Fruit fly (Drosophila melanogaster) whole organism, prepupa: ENCODE data around the gene mRpS2.
A peak's percentile ranks its signal among the peaks of the same experiment; 100 is the strongest.

Experiments used
- Blimp-1 ChIP-seq: fragments of 200-800 bp; sonication (Bioruptor generic); optimal IDR thresholded peaks from 3 replicates; lab custom pipeline; 2017; ENCODE audit warnings: missing biosample characterization, missing genetic modification characterization, mild to moderate bottlenecking, moderate library complexity, missing genetic modification reagents
- CG10631 ChIP-seq: fragments of 200-800 bp; sonication (Bioruptor generic); optimal IDR thresholded peaks from 2 replicates; lab custom pipeline; 2016; ENCODE audit warnings: missing biosample characterization, missing genetic modification characterization
- CG10669 ChIP-seq: fragments of 200-800 bp; sonication (Bioruptor generic); optimal IDR thresholded peaks from 3 replicates; lab custom pipeline; 2018; ENCODE audit warnings: missing biosample characterization, mild to moderate bottlenecking, missing genetic modification characterization, moderate library complexity
- CG11294 ChIP-seq: fragments of 200-800 bp; sonication (Bioruptor generic); IDR thresholded peaks from 2 replicates; pipeline ENCODE4 v1.3.6; 2022; ENCODE audit warnings: missing biosample characterization, missing genetic modification characterization
- CG11762 ChIP-seq: fragments of 200-800 bp; sonication (Bioruptor generic); optimal IDR thresholded peaks from 3 replicates; lab custom pipeline; 2016; ENCODE audit warnings: missing biosample characterization, missing genetic modification characterization; ENCODE audit not compliant: insufficient read depth
- CG15336 ChIP-seq: fragments of 200-800 bp; sonication (Bioruptor generic); IDR thresholded peaks from 2 replicates; pipeline ENCODE4 v1.3.6; 2022; ENCODE audit warnings: missing biosample characterization, missing genetic modification characterization
- CG1621 ChIP-seq: fragments of 200-800 bp; sonication (Bioruptor generic); optimal IDR thresholded peaks from 3 replicates; lab custom pipeline; 2018; ENCODE audit warnings: missing biosample characterization, mild to moderate bottlenecking, missing genetic modification characterization
- CG3032 ChIP-seq: fragments of 200-800 bp; optimal IDR thresholded peaks from 2 replicates; lab custom pipeline; 2019; ENCODE audit warnings: missing biosample characterization, mild to moderate bottlenecking, missing genetic modification characterization, moderate library complexity
- CG31627 ChIP-seq: fragments of 200-800 bp; sonication (Bioruptor generic); optimal IDR thresholded peaks from 3 replicates; lab custom pipeline; 2016; ENCODE audit warnings: missing biosample characterization, missing genetic modification characterization
- CG32006 ChIP-seq: fragments of 200-800 bp; sonication (Bioruptor generic); optimal IDR thresholded peaks from 3 replicates; lab custom pipeline; 2017; ENCODE audit warnings: missing biosample characterization, mild to moderate bottlenecking, missing genetic modification characterization
- CG3919 ChIP-seq: fragments of 200-800 bp; sonication (Bioruptor generic); optimal IDR thresholded peaks from 3 replicates; lab custom pipeline; 2016; ENCODE audit warnings: missing biosample characterization, missing genetic modification characterization
- CG4318 ChIP-seq: fragments of 200-800 bp; sonication (Bioruptor generic); optimal IDR thresholded peaks from 3 replicates; lab custom pipeline; 2017; ENCODE audit warnings: missing biosample characterization, mild to moderate bottlenecking, missing genetic modification characterization
- CG6163 ChIP-seq: fragments of 200-800 bp; sonication (Bioruptor generic); IDR thresholded peaks from 3 replicates; pipeline ENCODE4 v1.3.6; 2022; ENCODE audit warnings: missing biosample characterization, missing genetic modification characterization
- CG6276 ChIP-seq: fragments of 200-800 bp; sonication (Bioruptor generic); optimal IDR thresholded peaks from 2 replicates; lab custom pipeline; 2017; ENCODE audit warnings: missing biosample characterization, mild to moderate bottlenecking, missing genetic modification characterization
- CG6808 ChIP-seq: fragments of 200-800 bp; sonication (Bioruptor generic); optimal IDR thresholded peaks from 3 replicates; lab custom pipeline; 2017; ENCODE audit warnings: missing biosample characterization, missing genetic modification characterization, mild to moderate bottlenecking, moderate library complexity, missing genetic modification reagents
- CG6854 ChIP-seq: fragments of 200-800 bp; sonication (Bioruptor generic); optimal IDR thresholded peaks from 2 replicates; lab custom pipeline; 2017; ENCODE audit warnings: missing biosample characterization, mild to moderate bottlenecking, missing genetic modification characterization
- CG7368 ChIP-seq: fragments of 200-800 bp; sonication (Bioruptor generic); optimal IDR thresholded peaks from 3 replicates; lab custom pipeline; 2016; ENCODE audit warnings: missing biosample characterization, missing genetic modification characterization
- CG8119 ChIP-seq: fragments of 200-800 bp; sonication (Bioruptor generic); IDR thresholded peaks from 3 replicates; pipeline ENCODE4 v1.3.6; 2022; ENCODE audit warnings: missing biosample characterization, missing genetic modification characterization
- CG8632 ChIP-seq: fragments of 200-800 bp; sonication (Bioruptor generic); optimal IDR thresholded peaks from 3 replicates; lab custom pipeline; 2016; ENCODE audit warnings: missing biosample characterization, missing genetic modification characterization
- CG9139 ChIP-seq: fragments of 200-800 bp; sonication (Bioruptor generic); optimal IDR thresholded peaks from 3 replicates; lab custom pipeline; 2017; ENCODE audit warnings: missing biosample characterization, mild to moderate bottlenecking, missing genetic modification characterization
- Eip75B ChIP-seq: fragments of 200-800 bp; sonication (Bioruptor generic); optimal IDR thresholded peaks from 3 replicates; lab custom pipeline; 2016; ENCODE audit warnings: missing biosample characterization, missing genetic modification characterization
- Eip93F ChIP-seq: fragments of 200-800 bp; sonication (Bioruptor generic); optimal IDR thresholded peaks from 2 replicates; lab custom pipeline; 2016; ENCODE audit warnings: missing biosample characterization, mild to moderate bottlenecking, missing genetic modification characterization
- Gug ChIP-seq: fragments of 200-800 bp; sonication (Bioruptor generic); IDR thresholded peaks from 2 replicates; pipeline ENCODE4 v1.3.6; 2022; ENCODE audit warnings: missing biosample characterization, missing genetic modification characterization
- Hr39 ChIP-seq: fragments of 200-800 bp; sonication (Bioruptor generic); optimal IDR thresholded peaks from 2 replicates; lab custom pipeline; 2016; ENCODE audit warnings: missing biosample characterization, missing genetic modification characterization
- Hr4 ChIP-seq: fragments of 200-800 bp; sonication (Bioruptor generic); optimal IDR thresholded peaks from 3 replicates; lab custom pipeline; 2016; ENCODE audit warnings: missing biosample characterization, missing genetic modification characterization
- Lpt ChIP-seq: fragments of 200-800 bp; sonication (Bioruptor generic); optimal IDR thresholded peaks from 3 replicates; lab custom pipeline; 2016; ENCODE audit warnings: missing biosample characterization, missing genetic modification characterization
- OdsH ChIP-seq: fragments of 200-800 bp; sonication (Bioruptor generic); optimal IDR thresholded peaks from 3 replicates; lab custom pipeline; 2016; ENCODE audit warnings: missing biosample characterization, missing genetic modification characterization
- Smox ChIP-seq: fragments of 200-800 bp; sonication (Bioruptor generic); optimal IDR thresholded peaks from 3 replicates; lab custom pipeline; 2016; ENCODE audit warnings: missing biosample characterization, missing genetic modification characterization
- Sox102F ChIP-seq: fragments of 200-800 bp; sonication (Bioruptor generic); optimal IDR thresholded peaks from 2 replicates; lab custom pipeline; 2016; ENCODE audit warnings: missing biosample characterization, mild to moderate bottlenecking, missing genetic modification characterization
- Sox14 ChIP-seq: fragments of 200-800 bp; sonication (Bioruptor generic); optimal IDR thresholded peaks from 3 replicates; lab custom pipeline; 2016; ENCODE audit warnings: missing biosample characterization, missing genetic modification characterization
- acj6 ChIP-seq: fragments of 200-800 bp; sonication (Bioruptor generic); optimal IDR thresholded peaks from 3 replicates; lab custom pipeline; 2016; ENCODE audit warnings: missing biosample characterization, missing genetic modification characterization
- dac ChIP-seq: fragments of 200-800 bp; sonication (Bioruptor generic); optimal IDR thresholded peaks from 2 replicates; lab custom pipeline; 2017; ENCODE audit warnings: missing biosample characterization, mild to moderate bottlenecking, missing genetic modification characterization
- eg ChIP-seq: fragments of 200-800 bp; sonication (Bioruptor generic); IDR thresholded peaks from 3 replicates; pipeline ENCODE4 v1.3.6; 2022; ENCODE audit warnings: missing biosample characterization, missing genetic modification characterization
- esn ChIP-seq: fragments of 200-800 bp; sonication (Bioruptor generic); optimal IDR thresholded peaks from 2 replicates; lab custom pipeline; 2016; ENCODE audit warnings: missing biosample characterization, mild to moderate bottlenecking, missing genetic modification characterization, moderate library complexity
- fd85E ChIP-seq: fragments of 200-800 bp; sonication (Bioruptor generic); optimal IDR thresholded peaks from 3 replicates; lab custom pipeline; 2016; ENCODE audit warnings: missing biosample characterization, missing genetic modification characterization
- fkh ChIP-seq: fragments of 200-800 bp; sonication (Bioruptor generic); optimal IDR thresholded peaks from 3 replicates; lab custom pipeline; 2017; ENCODE audit warnings: missing biosample characterization, mild to moderate bottlenecking, missing genetic modification characterization, moderate library complexity
- lz ChIP-seq: fragments of 200-800 bp; sonication (Bioruptor generic); optimal IDR thresholded peaks from 3 replicates; lab custom pipeline; 2016; ENCODE audit warnings: missing biosample characterization, missing genetic modification characterization
- net ChIP-seq: fragments of 200-800 bp; sonication (Bioruptor generic); optimal IDR thresholded peaks from 3 replicates; lab custom pipeline; 2016; ENCODE audit warnings: missing biosample characterization, missing genetic modification characterization
- pdm3 ChIP-seq: fragments of 200-800 bp; sonication (Bioruptor generic); optimal IDR thresholded peaks from 3 replicates; lab custom pipeline; 2016; ENCODE audit warnings: missing biosample characterization, missing genetic modification characterization
- salr ChIP-seq, 2 experiments: fragments of 200-800 bp; sonication (Bioruptor generic); optimal IDR thresholded peaks; 3 replicates each; lab custom pipeline; 2016 to 2018; ENCODE audit warnings: missing biosample characterization in 2 of 2, missing genetic modification characterization in 2 of 2, mild to moderate bottlenecking in 1 of 2
- spab ChIP-seq: fragments of 200-800 bp; sonication (Bioruptor generic); optimal IDR thresholded peaks from 2 replicates; lab custom pipeline; 2017; ENCODE audit warnings: missing biosample characterization, mild to moderate bottlenecking, missing genetic modification characterization, missing genetic modification reagents
- ss ChIP-seq, 2 experiments: fragments of 200-800 bp; sonication (Bioruptor generic); optimal IDR thresholded peaks; 2 replicates in 1 of 2; 3 replicates in 1 of 2; lab custom pipeline; 2017 to 2018; ENCODE audit warnings: mild to moderate bottlenecking in 2 of 2, missing biosample characterization in 2 of 2, missing genetic modification characterization in 2 of 2, moderate library complexity in 1 of 2
- svp ChIP-seq: fragments of 200-800 bp; sonication (Bioruptor generic); peaks from one replicate; lab custom pipeline; 2016; ENCODE audit warnings: missing biosample characterization, missing genetic modification characterization
- topi ChIP-seq: fragments of 200-800 bp; sonication (Bioruptor generic); optimal IDR thresholded peaks from 3 replicates; lab custom pipeline; 2016; ENCODE audit warnings: missing biosample characterization, missing genetic modification characterization
- vri ChIP-seq: fragments of 200-800 bp; sonication (Bioruptor generic); optimal IDR thresholded peaks from 3 replicates; lab custom pipeline; 2016; ENCODE audit warnings: missing biosample characterization, mild to moderate bottlenecking, missing genetic modification characterization

mRpS2 gene

dm6 chr2L:4811491-4812058 is 38.6 kb downstream of the mRpS2 start:
- TF ChIP-seq Hr39, result no peak
- no peak for TF ChIP-seq net (GFP tag; lab: Kevin White, UChicago)
- no peak for TF ChIP-seq acj6
- TF ChIP-seq salr (GFP tag; optimal IDR thresholded peaks at IDR 0.05; lab: Kevin White, UChicago), result no peak
- peak; percentile 38 for TF ChIP-seq CG6854
- no peak for TF ChIP-seq CG3919
- no peak for TF ChIP-seq CG10631 (GFP tag; lab: Kevin White, UChicago)
- TF ChIP-seq CG31627 (GFP tag; lab: Kevin White, UChicago), result no peak
- TF ChIP-seq CG11762 (GFP tag; lab: Kevin White, UChicago), result no peak
- TF ChIP-seq spab, result no peak
- TF ChIP-seq Lpt (GFP tag; lab: Kevin White, UChicago), result peak; percentile 58
- TF ChIP-seq CG6808 (GFP tag; lab: Kevin White, UChicago), result no peak
- peak; percentile 35; the same call in 1 of the 3 replicates for TF ChIP-seq CG8119 (GFP tag; lab: Robert Waterston, UW)
- no peak for TF ChIP-seq lz (GFP tag; lab: Kevin White, UChicago)
- TF ChIP-seq CG11294, result 0 out of 2 replicates have a peak, but pooled peaks have one; percentile 10
- TF ChIP-seq svp (GFP tag; lab: Kevin White, UChicago), result peak; percentile 94
- TF ChIP-seq eg (GFP tag; lab: Robert Waterston, UW), result no peak
- no peak for TF ChIP-seq OdsH (GFP tag; lab: Kevin White, UChicago)
- TF ChIP-seq CG1621, result peak; percentile 99
- no peak for TF ChIP-seq Sox102F
- no peak for TF ChIP-seq fkh (GFP tag; lab: Kevin White, UChicago)
- peak; percentile 52; the same call in 1 of the 2 replicates for TF ChIP-seq CG15336
- TF ChIP-seq Eip93F (GFP tag; lab: Kevin White, UChicago), result peak; percentile 89
- no peak for TF ChIP-seq CG3032 (tag; lab: Kevin White, UChicago)
- TF ChIP-seq CG10669 (GFP tag; lab: Kevin White, UChicago), result no peak
- no peak for TF ChIP-seq Eip75B
- no peak for TF ChIP-seq CG9139 (GFP tag; lab: Kevin White, UChicago)
- TF ChIP-seq CG8632 (GFP tag; lab: Kevin White, UChicago), result no peak
- TF ChIP-seq ss (GFP tag; optimal IDR thresholded peaks at IDR 0.05; lab: Kevin White, UChicago), result peak in 1 of 2 experiments; percentile 27
- TF ChIP-seq Gug (GFP tag; lab: Robert Waterston, UW), result 0 out of 2 replicates have a peak, but pooled peaks have one; percentile 17
- TF ChIP-seq vri (GFP tag; lab: Kevin White, UChicago), result no peak
- TF ChIP-seq fd85E (GFP tag; lab: Kevin White, UChicago), result no peak
- peak; percentile 43; the same call in 2 of the 3 replicates for TF ChIP-seq CG6163 (GFP tag; lab: Robert Waterston, UW)
- no peak for TF ChIP-seq Blimp-1 (GFP tag; lab: Kevin White, UChicago)
- no peak for TF ChIP-seq topi (GFP tag; lab: Kevin White, UChicago)
- TF ChIP-seq Sox14 (GFP tag; lab: Kevin White, UChicago), result no peak

dm6 chr2L:4810697-4811490 is 39.3 kb downstream of the mRpS2 start:
- peak; percentile 50 for TF ChIP-seq Eip75B
- TF ChIP-seq CG15336, result peak; percentile 66
- TF ChIP-seq vri (GFP tag; lab: Kevin White, UChicago), result peak; percentile 17
- TF ChIP-seq dac (GFP tag; lab: Kevin White, UChicago), result peak; percentile 7
- no peak for TF ChIP-seq svp (GFP tag; lab: Kevin White, UChicago)
- no peak for TF ChIP-seq CG7368 (GFP tag; lab: Kevin White, UChicago)
- peak; percentile 65 for TF ChIP-seq Smox (GFP tag; lab: Kevin White, UChicago)
- no peak for TF ChIP-seq Eip93F (GFP tag; lab: Kevin White, UChicago)
- TF ChIP-seq CG6276 (GFP tag; lab: Kevin White, UChicago), result peak; percentile 67
- TF ChIP-seq pdm3 (GFP tag; lab: Kevin White, UChicago), result peak; percentile 64
- TF ChIP-seq Hr4, result peak; percentile 64
- peak; percentile 77 for TF ChIP-seq CG6808 (GFP tag; lab: Kevin White, UChicago)
- peak; percentile 38 for TF ChIP-seq Sox102F
- TF ChIP-seq CG31627 (GFP tag; lab: Kevin White, UChicago), result peak; percentile 56
- TF ChIP-seq CG3919, result peak; percentile 61
- peak; percentile 57 for TF ChIP-seq Blimp-1 (GFP tag; lab: Kevin White, UChicago)
- TF ChIP-seq ss (GFP tag; optimal IDR thresholded peaks at IDR 0.05; lab: Kevin White, UChicago), result peak; percentile 39 to 63
- peak; percentile 11 for TF ChIP-seq CG9139 (GFP tag; lab: Kevin White, UChicago)
- TF ChIP-seq OdsH (GFP tag; lab: Kevin White, UChicago), result peak; percentile 70
- peak; percentile 61 for TF ChIP-seq topi (GFP tag; lab: Kevin White, UChicago)
- TF ChIP-seq esn (GFP tag; lab: Kevin White, UChicago), result peak; percentile 83
- peak; percentile 58 for TF ChIP-seq CG10669 (GFP tag; lab: Kevin White, UChicago)
- no peak for TF ChIP-seq fd85E (GFP tag; lab: Kevin White, UChicago)
- TF ChIP-seq Sox14 (GFP tag; lab: Kevin White, UChicago), result peak; percentile 56
- TF ChIP-seq net (GFP tag; lab: Kevin White, UChicago), result peak; percentile 57
- no peak for TF ChIP-seq Lpt (GFP tag; lab: Kevin White, UChicago)
- peak; percentile 85 for TF ChIP-seq CG32006 (GFP tag; lab: Kevin White, UChicago)
- no peak for TF ChIP-seq Gug (GFP tag; lab: Robert Waterston, UW)
- peak; percentile 69 for TF ChIP-seq CG4318 (GFP tag; lab: Kevin White, UChicago)
